Fruit fly (Drosophila melanogaster): Measurements from ENCODE around the gene CG9231.
A peak's percentile ranks its signal among the peaks of the same experiment; 100 is the strongest.

CG9231 gene

dm6 chr3L:19585979-19586378 is at the start of gene CG9231, which contains the start of gene CG9330:
Gene CG9231, minus strand, starts transcription at chr3L:19586003.
Gene CG9330, plus strand, starts transcription at chr3L:19586253.
- peak; percentile 22 for TF ChIP-seq br (GFP tag; optimal IDR thresholded peaks at IDR 0.05)
- TF ChIP-seq Myc (optimal IDR thresholded peaks at IDR 0.05), result no peak
- no peak for TF ChIP-seq pan (optimal IDR thresholded peaks at IDR 0.05)
- no peak for TF ChIP-seq Hr83 (GFP tag; optimal IDR thresholded peaks at IDR 0.05; ENCODE audit: poor library complexity, severe bottlenecking)
- peak; percentile 73 for TF ChIP-seq Jra (GFP tag; optimal IDR thresholded peaks at IDR 0.05)
- no peak for TF ChIP-seq jim (GFP tag; optimal IDR thresholded peaks at IDR 0.05)
- no peak for TF ChIP-seq dl (GFP tag; optimal IDR thresholded peaks at IDR 0.05; ENCODE audit: insufficient read depth in 1 of 2, partially characterized antibody in 2 of 2)
- TF ChIP-seq Hr78 (GFP tag; optimal IDR thresholded peaks at IDR 0.05), result no peak
- peak; percentile 56 for TF ChIP-seq Hnf4 (GFP tag; optimal IDR thresholded peaks at IDR 0.05)
- no peak for TF ChIP-seq CG32264 (GFP tag; optimal IDR thresholded peaks at IDR 0.05)
- TF ChIP-seq ey (GFP tag; optimal IDR thresholded peaks at IDR 0.05), result peak; percentile 24
- TF ChIP-seq OdsH (GFP tag; optimal IDR thresholded peaks at IDR 0.05), result peak; percentile 16
- TF ChIP-seq CrebA (GFP tag; optimal IDR thresholded peaks at IDR 0.05; ENCODE audit: borderline replicate concordance), result no peak
- TF ChIP-seq h (GFP tag; optimal IDR thresholded peaks at IDR 0.05), result peak; percentile 64
- TF ChIP-seq lola (GFP tag; optimal IDR thresholded peaks at IDR 0.05), result no peak
- TF ChIP-seq foxo (GFP tag; optimal IDR thresholded peaks at IDR 0.05), result peak in 1 of 2 experiments; percentile 41
- TF ChIP-seq fru (GFP tag; optimal IDR thresholded peaks at IDR 0.05), result peak; percentile 74
- peak; percentile 10 for TF ChIP-seq rgr (GFP tag; optimal IDR thresholded peaks at IDR 0.05)
- TF ChIP-seq CG9705 (GFP tag; optimal IDR thresholded peaks at IDR 0.05), result peak; percentile 12
- TF ChIP-seq Dfd (GFP tag; optimal IDR thresholded peaks at IDR 0.05), result no peak
- no peak for TF ChIP-seq Dif (GFP tag; optimal IDR thresholded peaks at IDR 0.05; ENCODE audit: partially characterized antibody)
- TF ChIP-seq dmrt93B (GFP tag; optimal IDR thresholded peaks at IDR 0.05), result no peak
- TF ChIP-seq Vsx2 (GFP tag; optimal IDR thresholded peaks at IDR 0.05; ENCODE audit: partially characterized antibody), result no peak
- TF ChIP-seq Sp1 (GFP tag; optimal IDR thresholded peaks at IDR 0.05), result peak; percentile 16
- no peak for TF ChIP-seq Mio (GFP tag; optimal IDR thresholded peaks at IDR 0.05)
- no peak for TF ChIP-seq N (GFP tag; optimal IDR thresholded peaks at IDR 0.05)
- TF ChIP-seq Rel (GFP tag; optimal IDR thresholded peaks at IDR 0.05), result no peak
- TF ChIP-seq Rel (tag; optimal IDR thresholded peaks at IDR 0.05), result peak; percentile 55
- peak; percentile 33 for TF ChIP-seq brk (GFP tag; optimal IDR thresholded peaks at IDR 0.05)
- TF ChIP-seq HLH106 (tag; optimal IDR thresholded peaks at IDR 0.05), result peak; percentile 26
- TF ChIP-seq tai (GFP tag; optimal IDR thresholded peaks at IDR 0.05), result peak; percentile 62
- TF ChIP-seq sage (GFP tag; optimal IDR thresholded peaks at IDR 0.05), result no peak
- TF ChIP-seq Abd-B (GFP tag; optimal IDR thresholded peaks at IDR 0.05), result no peak
- peak; percentile 12 for TF ChIP-seq dsf (GFP tag; optimal IDR thresholded peaks at IDR 0.05; ENCODE audit: borderline replicate concordance)
- no peak for TF ChIP-seq woc (GFP tag; optimal IDR thresholded peaks at IDR 0.05)
- peak; percentile 8 for TF ChIP-seq sv (GFP tag; optimal IDR thresholded peaks at IDR 0.05)
- TF ChIP-seq usp (GFP tag; optimal IDR thresholded peaks at IDR 0.05), result no peak
- TF ChIP-seq GATAd (GFP tag; optimal IDR thresholded peaks at IDR 0.05), result no peak
- peak; percentile 26 for TF ChIP-seq psq (GFP tag; optimal IDR thresholded peaks at IDR 0.05)

dm6 chr3L:19635478-19635996 is 49.7 kb upstream of the CG9231 start, which contains the start of gene wnd:
Gene wnd, minus strand, starts transcription at chr3L:19635783.
- TF ChIP-seq Myc (optimal IDR thresholded peaks at IDR 0.05) (no peak), sv (GFP tag; optimal IDR thresholded peaks at IDR 0.05) (no peak), Dfd (GFP tag; optimal IDR thresholded peaks at IDR 0.05) (no peak), Hr83 (GFP tag; optimal IDR thresholded peaks at IDR 0.05; ENCODE audit: poor library complexity, severe bottlenecking) (no peak), rgr (GFP tag; optimal IDR thresholded peaks at IDR 0.05) (no peak), Hnf4 (GFP tag; optimal IDR thresholded peaks at IDR 0.05) (no peak), fru (GFP tag; optimal IDR thresholded peaks at IDR 0.05) (no peak), GATAd (GFP tag; optimal IDR thresholded peaks at IDR 0.05) (no peak), sage (GFP tag; optimal IDR thresholded peaks at IDR 0.05) (peak; percentile 56), foxo (GFP tag; optimal IDR thresholded peaks at IDR 0.05) (no peak), brk (GFP tag; optimal IDR thresholded peaks at IDR 0.05) (no peak), CrebA (GFP tag; optimal IDR thresholded peaks at IDR 0.05; ENCODE audit: borderline replicate concordance) (peak; percentile 40), Abd-B (GFP tag; optimal IDR thresholded peaks at IDR 0.05) (no peak), dsf (GFP tag; optimal IDR thresholded peaks at IDR 0.05; ENCODE audit: borderline replicate concordance) (no peak), ey (GFP tag; optimal IDR thresholded peaks at IDR 0.05) (no peak), tai (GFP tag; optimal IDR thresholded peaks at IDR 0.05) (no peak), HLH106 (tag; optimal IDR thresholded peaks at IDR 0.05) (no peak), woc (GFP tag; optimal IDR thresholded peaks at IDR 0.05) (no peak), dmrt93B (GFP tag; optimal IDR thresholded peaks at IDR 0.05) (no peak), Dif (GFP tag; optimal IDR thresholded peaks at IDR 0.05; ENCODE audit: partially characterized antibody) (peak; percentile 93), Rel (GFP tag; optimal IDR thresholded peaks at IDR 0.05) (peak; percentile 16), Rel (tag; optimal IDR thresholded peaks at IDR 0.05) (no peak), usp (GFP tag; optimal IDR thresholded peaks at IDR 0.05) (no peak), Sp1 (GFP tag; optimal IDR thresholded peaks at IDR 0.05) (no peak), br (GFP tag; optimal IDR thresholded peaks at IDR 0.05) (peak; percentile 9), Mio (GFP tag; optimal IDR thresholded peaks at IDR 0.05) (no peak), Hr78 (GFP tag; optimal IDR thresholded peaks at IDR 0.05) (no peak), psq (GFP tag; optimal IDR thresholded peaks at IDR 0.05) (peak; percentile 82), pan (optimal IDR thresholded peaks at IDR 0.05) (no peak), Jra (GFP tag; optimal IDR thresholded peaks at IDR 0.05) (no peak), CG32264 (GFP tag; optimal IDR thresholded peaks at IDR 0.05) (no peak), OdsH (GFP tag; optimal IDR thresholded peaks at IDR 0.05) (no peak), N (GFP tag; optimal IDR thresholded peaks at IDR 0.05) (no peak), dl (GFP tag; optimal IDR thresholded peaks at IDR 0.05; ENCODE audit: insufficient read depth in 1 of 2, partially characterized antibody in 2 of 2) (peak; percentile 81 to 88), jim (GFP tag; optimal IDR thresholded peaks at IDR 0.05) (no peak), Vsx2 (GFP tag; optimal IDR thresholded peaks at IDR 0.05; ENCODE audit: partially characterized antibody) (peak; percentile 94), h (GFP tag; optimal IDR thresholded peaks at IDR 0.05) (no peak), lola (GFP tag; optimal IDR thresholded peaks at IDR 0.05) (no peak), CG9705 (GFP tag; optimal IDR thresholded peaks at IDR 0.05) (no peak)

Measured in whole organism, wandering third instar larva.